Worm (Caenorhabditis elegans): ENCODE measurements around the gene F58A6.2.

Gene F58A6.2

ce11 chrII:5136296-5136767 is at the start of gene F58A6.2:
F58A6.2 (plus strand) TSS chrII:5136717.
- TF ChIP-seq skn-1 (tag; optimal IDR thresholded peaks at IDR 0.05) (no peak), pha-4 (tag; optimal IDR thresholded peaks at IDR 0.05) (no peak), elt-2 (tag; optimal IDR thresholded peaks at IDR 0.05) (no peak), mml-1 (tag; optimal IDR thresholded peaks at IDR 0.05) (no peak), nhr-237 (tag; optimal IDR thresholded peaks at IDR 0.05) (no peak), nhr-28 (tag; optimal IDR thresholded peaks at IDR 0.05) (no peak), ceh-16 (tag; optimal IDR thresholded peaks at IDR 0.05) (no peak), snpc-4 (tag; optimal IDR thresholded peaks at IDR 0.05) (no peak), mdl-1 (tag; optimal IDR thresholded peaks at IDR 0.05) (no peak), ZK546.5 (tag; optimal IDR thresholded peaks at IDR 0.05) (no peak), nhr-76 (tag; optimal IDR thresholded peaks at IDR 0.05) (no peak), nhr-25 (tag; optimal IDR thresholded peaks at IDR 0.05) (no peak), pqm-1 (tag; optimal IDR thresholded peaks at IDR 0.05) (no peak), nhr-23 (tag; optimal IDR thresholded peaks at IDR 0.05) (no peak), unc-62 (GFP tag; optimal IDR thresholded peaks at IDR 0.05) (no peak), nhr-77 (tag; optimal IDR thresholded peaks at IDR 0.05) (no peak), egl-5 (tag; optimal IDR thresholded peaks at IDR 0.05) (no peak)

- TF ChIP-seq lin-39 (tag; optimal IDR thresholded peaks at IDR 0.05) (no peak), eor-1 (tag; optimal IDR thresholded peaks at IDR 0.05) (no peak), unc-39 (tag; optimal IDR thresholded peaks at IDR 0.05) (no peak), nhr-237 (tag; optimal IDR thresholded peaks at IDR 0.05) (no peak), ceh-16 (tag; optimal IDR thresholded peaks at IDR 0.05) (no peak), nhr-11 (tag; optimal IDR thresholded peaks at IDR 0.05) (no peak), zag-1 (tag; optimal IDR thresholded peaks at IDR 0.05) (no peak), elt-3 (tag; optimal IDR thresholded peaks at IDR 0.05) (no peak), hmg-11 (tag; optimal IDR thresholded peaks at IDR 0.05) (no peak), pha-4 (tag; optimal IDR thresholded peaks at IDR 0.05) (no peak), ceh-9 (tag; optimal IDR thresholded peaks at IDR 0.05) (no peak), jun-1 (tag; optimal IDR thresholded peaks at IDR 0.05) (no peak), nfya-1 (tag; optimal IDR thresholded peaks at IDR 0.05; ENCODE audit: insufficient read depth) (no peak), nhr-28 (tag; optimal IDR thresholded peaks at IDR 0.05) (no peak), skn-1 (tag; optimal IDR thresholded peaks at IDR 0.05) (no peak), fos-1 (tag; optimal IDR thresholded peaks at IDR 0.05) (no peak), daf-12 (tag; optimal IDR thresholded peaks at IDR 0.05) (no peak), ZK546.5 (tag; optimal IDR thresholded peaks at IDR 0.05) (no peak), nhr-43 (tag; optimal IDR thresholded peaks at IDR 0.05; ENCODE audit: poor library complexity, severe bottlenecking) (no peak), nhr-67 (tag; optimal IDR thresholded peaks at IDR 0.05) (no peak)
These were observed 44.8 kb upstream of the F58A6.2 start, which contains the start of gene pld-1 for ce11 chrII:5091640-5092243. pld-1 (minus strand) TSS chrII:5091690.

ce11 chrII:5092362-5093281 is 43.9 kb upstream of the F58A6.2 start, which contains the start of gene C04G6.2:
C04G6.2 (plus strand) TSS chrII:5093231.
- TF ChIP-seq nfya-1 (tag; optimal IDR thresholded peaks at IDR 0.05; ENCODE audit: insufficient read depth) (peak; percentile 77), jun-1 (tag; optimal IDR thresholded peaks at IDR 0.05) (no peak), pha-4 (tag; optimal IDR thresholded peaks at IDR 0.05) (peak; percentile 98), pqm-1 (tag; optimal IDR thresholded peaks at IDR 0.05) (peak; percentile 59), ceh-28 (tag; optimal IDR thresholded peaks at IDR 0.05) (peak; percentile 39), hmg-11 (tag; optimal IDR thresholded peaks at IDR 0.05) (peak; percentile 72), nhr-43 (tag; optimal IDR thresholded peaks at IDR 0.05; ENCODE audit: poor library complexity, severe bottlenecking) (peak; percentile 51), nhr-76 (tag; optimal IDR thresholded peaks at IDR 0.05) (no peak), egl-5 (tag; optimal IDR thresholded peaks at IDR 0.05) (peak; percentile 87), nhr-23 (tag; optimal IDR thresholded peaks at IDR 0.05) (peak; percentile 72), ztf-4 (tag; optimal IDR thresholded peaks at IDR 0.05) (no peak), fkh-2 (tag; optimal IDR thresholded peaks at IDR 0.05) (peak; percentile 97), nhr-25 (tag; optimal IDR thresholded peaks at IDR 0.05) (peak; percentile 52), snpc-4 (tag; optimal IDR thresholded peaks at IDR 0.05) (peak; percentile 73), ZK546.5 (tag; optimal IDR thresholded peaks at IDR 0.05) (no peak), elt-2 (tag; optimal IDR thresholded peaks at IDR 0.05) (peak; percentile 95), lin-39 (tag; optimal IDR thresholded peaks at IDR 0.05) (peak; percentile 61), fkh-10 (GFP tag; optimal IDR thresholded peaks at IDR 0.05) (no peak), daf-12 (tag; optimal IDR thresholded peaks at IDR 0.05) (no peak)

All from whole organism, L3 larva.